Fruit fly (Drosophila melanogaster) whole organism, embryonic: ENCODE measurements around the gene CG3091.

Experiments
- CG10274 ChIP-seq: fragments of 200-800 bp; sonication (Bioruptor generic); optimal IDR thresholded peaks from 3 replicates; lab custom pipeline; 2017; ENCODE audit warnings: missing biosample characterization, mild to moderate bottlenecking, missing genetic modification characterization
- CG10321 ChIP-seq: fragments of 200-800 bp; sonication (Bioruptor generic); IDR thresholded peaks from 2 replicates; pipeline ENCODE4 v1.3.6; 2022; ENCODE audit warnings: missing biosample characterization, missing genetic modification characterization
- CG11398 ChIP-seq: fragments of 200-800 bp; sonication (Bioruptor generic); optimal IDR thresholded peaks from 2 replicates; lab custom pipeline; 2016; ENCODE audit warnings: missing biosample characterization, missing genetic modification characterization
- CG12659 ChIP-seq: fragments of 200-800 bp; sonication (Bioruptor generic); optimal IDR thresholded peaks from 3 replicates; lab custom pipeline; 2017; ENCODE audit warnings: mild to moderate bottlenecking, missing biosample characterization, missing genetic modification reagents, missing genetic modification characterization
- CG13123 ChIP-seq: fragments of 200-800 bp; sonication (Bioruptor generic); optimal IDR thresholded peaks from 2 replicates; lab custom pipeline; 2016; ENCODE audit warnings: missing biosample characterization, missing genetic modification characterization
- CG13894 ChIP-seq: fragments of 200-800 bp; sonication (Bioruptor generic); optimal IDR thresholded peaks from 3 replicates; lab custom pipeline; 2018; ENCODE audit warnings: missing biosample characterization, mild to moderate bottlenecking, missing genetic modification characterization, moderate library complexity
- CG15601 ChIP-seq: fragments of 200-800 bp; sonication (Bioruptor generic); optimal IDR thresholded peaks from 3 replicates; lab custom pipeline; 2019; ENCODE audit warnings: missing biosample characterization, mild to moderate bottlenecking, missing genetic modification characterization, moderate library complexity
- CG1602 ChIP-seq: fragments of 200-800 bp; sonication (Bioruptor generic); optimal IDR thresholded peaks from 3 replicates; lab custom pipeline; 2016; ENCODE audit warnings: missing biosample characterization, missing genetic modification characterization
- CG17328 ChIP-seq: fragments of 200-800 bp; sonication (Bioruptor generic); IDR thresholded peaks from 2 replicates; pipeline ENCODE4 v1.3.6; 2022; ENCODE audit warnings: missing biosample characterization, missing genetic modification characterization
- CG17568 ChIP-seq: fragments of 200-800 bp; sonication (Bioruptor generic); optimal IDR thresholded peaks from 2 replicates; lab custom pipeline; 2018; ENCODE audit warnings: missing biosample characterization, mild to moderate bottlenecking, missing genetic modification characterization, moderate library complexity
- CG1792 ChIP-seq: fragments of 200-800 bp; sonication (Bioruptor generic); optimal IDR thresholded peaks from 2 replicates; lab custom pipeline; 2016; ENCODE audit warnings: missing biosample characterization, missing genetic modification characterization
- CG18476 ChIP-seq: fragments of 200-800 bp; sonication (Bioruptor generic); optimal IDR thresholded peaks from 2 replicates; lab custom pipeline; 2016; ENCODE audit warnings: missing biosample characterization, mild to moderate bottlenecking, missing genetic modification characterization
- CG2678 ChIP-seq: fragments of 200-800 bp; sonication (Bioruptor generic); optimal IDR thresholded peaks from 3 replicates; lab custom pipeline; 2019; ENCODE audit warnings: missing biosample characterization, mild to moderate bottlenecking, missing genetic modification characterization, moderate library complexity
- CG31365 ChIP-seq: fragments of 200-800 bp; sonication (Bioruptor generic); optimal IDR thresholded peaks from 2 replicates; lab custom pipeline; 2018; ENCODE audit warnings: missing biosample characterization, mild to moderate bottlenecking, missing genetic modification characterization
- CG3163 ChIP-seq: fragments of 200-800 bp; sonication (Bioruptor generic); optimal IDR thresholded peaks from 3 replicates; lab custom pipeline; 2016; ENCODE audit warnings: missing biosample characterization, missing genetic modification characterization
- CG3281 ChIP-seq: fragments of 200-800 bp; sonication (Bioruptor generic); optimal IDR thresholded peaks from 3 replicates; lab custom pipeline; 2017; ENCODE audit warnings: missing biosample characterization, mild to moderate bottlenecking, missing genetic modification characterization
- CG3847 ChIP-seq: fragments of 200-800 bp; sonication (Bioruptor generic); IDR thresholded peaks from 2 replicates; pipeline ENCODE4 v1.3.6; 2022; ENCODE audit warnings: missing biosample characterization, missing genetic modification characterization
- CG4282 ChIP-seq: fragments of 200-800 bp; sonication (Bioruptor generic); optimal IDR thresholded peaks from 2 replicates; lab custom pipeline; 2016; ENCODE audit warnings: missing biosample characterization, missing genetic modification characterization
- CG6272 ChIP-seq: fragments of 200-800 bp; sonication (Bioruptor generic); IDR thresholded peaks from 2 replicates; pipeline ENCODE4 v1.3.6; 2022; ENCODE audit warnings: missing biosample characterization, missing genetic modification characterization
- CG7271 ChIP-seq: fragments of 200-800 bp; sonication (Bioruptor generic); optimal IDR thresholded peaks from 2 replicates; lab custom pipeline; 2018; ENCODE audit warnings: missing biosample characterization, mild to moderate bottlenecking, missing genetic modification characterization, moderate library complexity
- CG7786 ChIP-seq: fragments of 200-800 bp; sonication (Bioruptor generic); optimal IDR thresholded peaks from 2 replicates; lab custom pipeline; 2016; ENCODE audit warnings: missing biosample characterization, missing genetic modification characterization
- CG8478 ChIP-seq: fragments of >200 bp; optimal IDR thresholded peaks from 2 replicates; lab custom pipeline; 2018
- CkIIα-i1 ChIP-seq: fragments of 200-800 bp; sonication (Bioruptor generic); IDR thresholded peaks from 2 replicates; pipeline ENCODE4 v1.3.6; 2022; ENCODE audit warnings: missing biosample characterization, missing genetic modification characterization
- CoRest ChIP-seq: fragments of 200-800 bp; sonication (Bioruptor generic); optimal IDR thresholded peaks from 3 replicates; lab custom pipeline; 2018; ENCODE audit warnings: missing biosample characterization, mild to moderate bottlenecking, missing genetic modification characterization, moderate library complexity
- Dbx ChIP-seq: fragments of 200-800 bp; sonication (Bioruptor generic); IDR thresholded peaks from 3 replicates; pipeline ENCODE4 v1.3.6; 2022; ENCODE audit warnings: missing biosample characterization, missing genetic modification characterization
- HLH54F ChIP-seq: fragments of 200-800 bp; sonication (Bioruptor generic); optimal IDR thresholded peaks from 3 replicates; lab custom pipeline; 2016; ENCODE audit warnings: missing biosample characterization, missing genetic modification characterization
- Hand ChIP-seq: fragments of 200-800 bp; sonication (Bioruptor generic); optimal IDR thresholded peaks from 2 replicates; lab custom pipeline; 2017; ENCODE audit warnings: mild to moderate bottlenecking, missing biosample characterization, missing genetic modification reagents, missing genetic modification characterization
- NC2β ChIP-seq: fragments of 200-800 bp; sonication (Bioruptor generic); optimal IDR thresholded peaks from 2 replicates; lab custom pipeline; 2016; ENCODE audit warnings: missing biosample characterization, missing genetic modification characterization
- Opbp ChIP-seq: fragments of 200-800 bp; sonication (Bioruptor generic); IDR thresholded peaks from 3 replicates; pipeline ENCODE4 v1.3.6; 2022; ENCODE audit warnings: missing biosample characterization, missing genetic modification characterization; ENCODE audit not compliant: partially characterized antibody
- Scr ChIP-seq: fragments of 200-800 bp; sonication (Bioruptor generic); IDR thresholded peaks from 2 replicates; pipeline ENCODE4 v1.3.6; 2022; ENCODE audit warnings: missing biosample characterization, missing genetic modification characterization; ENCODE audit not compliant: partially characterized antibody
- Sry-β ChIP-seq: fragments of 200-800 bp; sonication (Bioruptor generic); optimal IDR thresholded peaks from 2 replicates; lab custom pipeline; 2018; ENCODE audit warnings: missing biosample characterization, mild to moderate bottlenecking, missing genetic modification characterization, moderate library complexity
- Stat92E ChIP-seq, 3 experiments: fragments of >200 bp in 2 of 3; fragments of 200-800 bp in 1 of 3; sonication (Bioruptor generic) in 1 of 3; optimal IDR thresholded peaks; 2 replicates each; lab custom pipeline; 2017 to 2019; ENCODE audit warnings: missing biosample characterization in 3 of 3, missing genetic modification characterization in 3 of 3, mild to moderate bottlenecking in 1 of 3, moderate library complexity in 1 of 3
- Xbp1 ChIP-seq: fragments of 200-800 bp; sonication (Bioruptor generic); optimal IDR thresholded peaks from 3 replicates; lab custom pipeline; 2016; ENCODE audit warnings: missing biosample characterization, mild to moderate bottlenecking, missing genetic modification characterization
- amos ChIP-seq: fragments of 200-800 bp; sonication (Bioruptor generic); IDR thresholded peaks from 2 replicates; pipeline ENCODE4 v1.3.6; 2022; ENCODE audit warnings: missing biosample characterization, missing genetic modification characterization; ENCODE audit not compliant: partially characterized antibody
- ash1 ChIP-seq: fragments of 200-800 bp; sonication (Bioruptor generic); optimal IDR thresholded peaks from 2 replicates; lab custom pipeline; 2018; ENCODE audit warnings: missing biosample characterization, mild to moderate bottlenecking, missing genetic modification characterization
- caup ChIP-seq: fragments of 200-800 bp; sonication (Bioruptor generic); optimal IDR thresholded peaks from 3 replicates; lab custom pipeline; 2017; ENCODE audit warnings: missing biosample characterization, mild to moderate bottlenecking, missing genetic modification characterization, moderate library complexity; ENCODE audit not compliant: severe bottlenecking
- corto ChIP-seq: fragments of 200-800 bp; sonication (Bioruptor generic); optimal IDR thresholded peaks from 2 replicates; lab custom pipeline; 2016; ENCODE audit warnings: missing biosample characterization, mild to moderate bottlenecking, missing genetic modification characterization, moderate library complexity
- crol ChIP-seq: fragments of 200-800 bp; sonication (Bioruptor generic); IDR thresholded peaks from 2 replicates; pipeline ENCODE4 v1.3.6; 2022; ENCODE audit warnings: missing biosample characterization, missing genetic modification characterization
- eve ChIP-seq, 2 experiments: fragments of >200 bp; optimal IDR thresholded peaks; 2 replicates each; lab custom pipeline; 2017; ENCODE audit warnings: missing biosample characterization in 2 of 2, missing genetic modification characterization in 2 of 2
- ftz-f1 ChIP-seq: fragments of 200-800 bp; sonication (Bioruptor generic); optimal IDR thresholded peaks from 2 replicates; lab custom pipeline; 2016; ENCODE audit warnings: missing biosample characterization, missing genetic modification characterization
- gfzf ChIP-seq: fragments of 200-800 bp; sonication (Bioruptor generic); optimal IDR thresholded peaks from 2 replicates; lab custom pipeline; 2016; ENCODE audit warnings: missing biosample characterization, mild to moderate bottlenecking, missing genetic modification characterization, moderate library complexity
- hkb ChIP-seq, 2 experiments: fragments of 200-800 bp in 1 of 2; fragments of >200 bp in 1 of 2; sonication (Bioruptor generic) in 1 of 2; IDR thresholded peaks in 1 of 2; optimal IDR thresholded peaks in 1 of 2; 2 replicates each; pipeline versions ENCODE4 v1.3.6 to Lab custom; 2017 to 2022; ENCODE audit warnings: missing biosample characterization in 1 of 2, missing genetic modification characterization in 1 of 2
- insv ChIP-seq, 2 experiments: fragments of 200-800 bp; sonication (Bioruptor generic); optimal IDR thresholded peaks; 3 replicates each; lab custom pipeline; 2016 to 2018; ENCODE audit warnings: missing biosample characterization in 2 of 2, missing genetic modification characterization in 2 of 2
- lab ChIP-seq: fragments of 200-800 bp; sonication (Bioruptor generic); optimal IDR thresholded peaks from 3 replicates; lab custom pipeline; 2017; ENCODE audit warnings: missing biosample characterization, missing genetic modification characterization, mild to moderate bottlenecking, moderate library complexity, missing genetic modification reagents
- pho ChIP-seq: fragments of 200-800 bp; sonication (Bioruptor generic); optimal IDR thresholded peaks from 2 replicates; lab custom pipeline; 2016; ENCODE audit warnings: missing biosample characterization, missing genetic modification characterization
- salm ChIP-seq: fragments of 200-800 bp; sonication (Bioruptor generic); optimal IDR thresholded peaks from 2 replicates; lab custom pipeline; 2018; ENCODE audit warnings: missing biosample characterization, mild to moderate bottlenecking, missing genetic modification characterization
- twi ChIP-seq: fragments of 200-800 bp; optimal IDR thresholded peaks from 2 replicates; lab custom pipeline; 2019; ENCODE audit warnings: missing biosample characterization, mild to moderate bottlenecking, missing genetic modification characterization, moderate library complexity
- unpg ChIP-seq: fragments of 200-800 bp; sonication (Bioruptor generic); optimal IDR thresholded peaks from 3 replicates; lab custom pipeline; 2018; ENCODE audit warnings: missing biosample characterization, mild to moderate bottlenecking, missing genetic modification characterization, moderate library complexity
- wdn ChIP-seq: fragments of 200-800 bp; sonication (Bioruptor generic); IDR thresholded peaks from 2 replicates; pipeline ENCODE4 v1.3.6; 2022; ENCODE audit warnings: missing biosample characterization, missing genetic modification characterization
- zfh1 ChIP-seq: fragments of 200-800 bp; sonication (Bioruptor generic); IDR thresholded peaks from 3 replicates; pipeline ENCODE4 v1.3.6; 2022; ENCODE audit warnings: missing biosample characterization, missing genetic modification characterization

Gene CG3091

dm6 chrX:2262511-2262910 lies 8.5 kb upstream of the CG3091 start, which contains the start of the genes temp and CG3071 (continued):
- TF ChIP-seq CG7271 (tag; lab: Kevin White, UChicago) (no peak), CG10321 (no peak), eve (GFP tag; optimal IDR thresholded peaks at IDR 0.05; lab: Kevin White, UChicago) (no peak), CG4282 (GFP tag; lab: Kevin White, UChicago) (peak; percentile 31), CG12659 (GFP tag; lab: Kevin White, UChicago) (peak; percentile 69), crol (GFP tag; lab: Robert Waterston, UW) (no peak), twi (tag; lab: Kevin White, UChicago) (peak; percentile 82), CG17328 (GFP tag; lab: Robert Waterston, UW) (no peak), CG18476 (GFP tag; lab: Kevin White, UChicago) (peak; percentile 17), unpg (GFP tag; lab: Kevin White, UChicago) (peak; percentile 43), zfh1 (GFP tag; lab: Robert Waterston, UW) (no peak), CkIIα-i1 (GFP tag; lab: Robert Waterston, UW) (no peak), Stat92E (GFP tag; optimal IDR thresholded peaks at IDR 0.05; lab: Kevin White, UChicago) (peak in 1 of 3 experiments; percentile 39), CG2678 (tag; lab: Kevin White, UChicago) (peak; percentile 77), Opbp (GFP tag; lab: Robert Waterston, UW) (no peak), CG6272 (peak; percentile 56), hkb (optimal IDR thresholded peaks at IDR 0.05; lab: Kevin White, UChicago) (peak; percentile 81), hkb (GFP tag; IDR thresholded peaks at IDR 0.05; lab: Robert Waterston, UW) (no peak), CG11398 (no peak), CG3163 (GFP tag; lab: Kevin White, UChicago) (peak; percentile 37), CG13894 (tag; lab: Kevin White, UChicago) (peak; percentile 63), CG7786 (GFP tag; lab: Kevin White, UChicago) (peak; percentile 48), CG3847 (peak; percentile 75), CG3281 (GFP tag; lab: Kevin White, UChicago) (peak; percentile 56), amos (GFP tag; lab: Robert Waterston, UW) (no peak), ash1 (GFP tag; lab: Kevin White, UChicago) (no peak), CG31365 (tag; lab: Kevin White, UChicago) (no peak), CG15601 (tag; lab: Kevin White, UChicago) (peak; percentile 63), CG1602 (GFP tag; lab: Kevin White, UChicago) (peak; percentile 28), CG10274 (GFP tag; lab: Kevin White, UChicago) (no peak), salm (tag; lab: Kevin White, UChicago) (no peak), CoRest (tag; lab: Kevin White, UChicago) (peak; percentile 83), corto (GFP tag; lab: Kevin White, UChicago) (no peak), CG13123 (GFP tag; lab: Kevin White, UChicago) (no peak), Hand (GFP tag; lab: Kevin White, UChicago) (no peak), Dbx (GFP tag; lab: Robert Waterston, UW) (peak; percentile 49; the same call in 2 of the 3 replicates), Sry-β (GFP tag; lab: Kevin White, UChicago) (peak; percentile 99), pho (GFP tag; lab: Kevin White, UChicago) (peak; percentile 68), Scr (no peak), CG17568 (no peak), wdn (GFP tag; lab: Robert Waterston, UW) (no peak), NC2β (GFP tag; lab: Kevin White, UChicago) (peak; percentile 59), lab (GFP tag; lab: Kevin White, UChicago) (peak; percentile 73), caup (peak; percentile 25), CG1792 (GFP tag; lab: Kevin White, UChicago) (no peak), ftz-f1 (no peak), HLH54F (peak; percentile 68), Xbp1 (peak; percentile 74), gfzf (peak; percentile 64), CG8478 (lab: Kevin White, UChicago) (no peak), insv (GFP tag; optimal IDR thresholded peaks at IDR 0.05; lab: Kevin White, UChicago) (peak in 1 of 2 experiments; percentile 43)
